Fruit fly (Drosophila melanogaster): ENCODE measurements around the gene CG32022.
A peak's percentile ranks its signal among the peaks of the same experiment; 100 is the strongest.

Gene CG32022

dm6 chr3L:8765493-8765892 lies 44.4 kb upstream of the CG32022 start (continued):
- no peak for TF ChIP-seq chn (GFP tag; optimal IDR thresholded peaks at IDR 0.05)
- TF ChIP-seq CG8089 (GFP tag; optimal IDR thresholded peaks at IDR 0.05), result no peak
- TF ChIP-seq CG13296 (GFP tag; optimal IDR thresholded peaks at IDR 0.05), result no peak
- no peak for TF ChIP-seq chinmo (GFP tag; IDR thresholded peaks at IDR 0.05; ENCODE audit: partially characterized antibody)
- peak; percentile 67 for TF ChIP-seq ap (GFP tag; IDR thresholded peaks at IDR 0.05)
- no peak for TF ChIP-seq Dad (GFP tag; optimal IDR thresholded peaks at IDR 0.05)
- TF ChIP-seq Meics (GFP tag; optimal IDR thresholded peaks at IDR 0.05), result no peak
- TF ChIP-seq Poxn (GFP tag; IDR thresholded peaks at IDR 0.05), result no peak
- TF ChIP-seq CG1024 (GFP tag; IDR thresholded peaks at IDR 0.05), result peak; percentile 62
- TF ChIP-seq CG32532 (GFP tag; IDR thresholded peaks at IDR 0.05), result 0 out of 2 replicates have a peak, but pooled peaks have one; percentile 4
- no peak for TF ChIP-seq CG9437 (GFP tag; optimal IDR thresholded peaks at IDR 0.05)
- 0 out of 2 replicates have a peak, but pooled peaks have one; percentile 4 for TF ChIP-seq CG4360 (GFP tag; IDR thresholded peaks at IDR 0.05)
- TF ChIP-seq BEAF-32 (GFP tag; optimal IDR thresholded peaks at IDR 0.05), result no peak
- no peak for TF ChIP-seq Sin3A (optimal IDR thresholded peaks at IDR 0.05)
- TF ChIP-seq en (GFP tag; optimal IDR thresholded peaks at IDR 0.05), result no peak
- TF ChIP-seq CG2129 (GFP tag; IDR thresholded peaks at IDR 0.05; ENCODE audit: partially characterized antibody), result no peak
- TF ChIP-seq ato (GFP tag; IDR thresholded peaks at IDR 0.05; ENCODE audit: partially characterized antibody), result no peak
- TF ChIP-seq kni (GFP tag; optimal IDR thresholded peaks at IDR 0.05), result no peak
- TF ChIP-seq CG14050 (GFP tag; IDR thresholded peaks at IDR 0.05), result peak; percentile 37; the same call in 2 of the 3 replicates
- no peak for TF ChIP-seq CG8290 (GFP tag; optimal IDR thresholded peaks at IDR 0.05)
- no peak for TF ChIP-seq CG8290 (tag; optimal IDR thresholded peaks at IDR 0.05)
- no peak for TF ChIP-seq CrebB (tag; optimal IDR thresholded peaks at IDR 0.05)
- TF ChIP-seq bigmax (GFP tag; optimal IDR thresholded peaks at IDR 0.05), result no peak
- peak; percentile 6 for TF ChIP-seq tgo (GFP tag; IDR thresholded peaks at IDR 0.05)
- no peak for TF ChIP-seq CG18599 (GFP tag; optimal IDR thresholded peaks at IDR 0.05)
- TF ChIP-seq CG9215 (GFP tag; IDR thresholded peaks at IDR 0.05), result no peak
- no peak for TF ChIP-seq Hey (tag; optimal IDR thresholded peaks at IDR 0.05)
- no peak for TF ChIP-seq CG6854 (GFP tag; optimal IDR thresholded peaks at IDR 0.05)
- TF ChIP-seq lov (optimal IDR thresholded peaks at IDR 0.05), result no peak
- peak; percentile 28; the same call in 2 of the 3 replicates for TF ChIP-seq lov (GFP tag; IDR thresholded peaks at IDR 0.05)
- TF ChIP-seq HHEX (GFP tag; optimal IDR thresholded peaks at IDR 0.05), result no peak
- TF ChIP-seq ftz-f1 (GFP tag; optimal IDR thresholded peaks at IDR 0.05), result no peak
- no peak for TF ChIP-seq D19B (GFP tag; optimal IDR thresholded peaks at IDR 0.05)
- TF ChIP-seq CG5245 (GFP tag; optimal IDR thresholded peaks at IDR 0.05), result no peak
- no peak; the same call in 2 of the 3 replicates for TF ChIP-seq dysf (GFP tag; IDR thresholded peaks at IDR 0.05)
- TF ChIP-seq zfh2 (GFP tag; optimal IDR thresholded peaks at IDR 0.05), result no peak
- peak; percentile 97 for TF ChIP-seq Drgx (GFP tag; IDR thresholded peaks at IDR 0.05)
- peak; percentile 74 for TF ChIP-seq H2.0 (GFP tag; IDR thresholded peaks at IDR 0.05)
- no peak for TF ChIP-seq exex (tag; optimal IDR thresholded peaks at IDR 0.05)
- no peak for TF ChIP-seq inv (GFP tag; IDR thresholded peaks at IDR 0.05; ENCODE audit: partially characterized antibody)
- TF ChIP-seq CG30020 (tag; optimal IDR thresholded peaks at IDR 0.05), result no peak
- no peak for TF ChIP-seq Dref (GFP tag; IDR thresholded peaks at IDR 0.05)
- no peak for TF ChIP-seq tap (tag; optimal IDR thresholded peaks at IDR 0.05)
- no peak for TF ChIP-seq CG6765 (GFP tag; optimal IDR thresholded peaks at IDR 0.05)
- TF ChIP-seq klu (GFP tag; IDR thresholded peaks at IDR 0.05), result no peak
- no peak for TF ChIP-seq lilli (GFP tag; optimal IDR thresholded peaks at IDR 0.05)
- TF ChIP-seq sc (optimal IDR thresholded peaks at IDR 0.05), result no peak
- TF ChIP-seq sc (GFP tag; optimal IDR thresholded peaks at IDR 0.05), result no peak
- TF ChIP-seq ase (GFP tag; IDR thresholded peaks at IDR 0.05), result peak; percentile 31; the same call in 2 of the 3 replicates
- no peak for TF ChIP-seq crp (GFP tag; optimal IDR thresholded peaks at IDR 0.05)
- no peak for TF ChIP-seq Pdp1 (GFP tag; optimal IDR thresholded peaks at IDR 0.05)
- no peak for TF ChIP-seq pb (GFP tag; optimal IDR thresholded peaks at IDR 0.05)
- no peak for TF ChIP-seq CG2116 (GFP tag; optimal IDR thresholded peaks at IDR 0.05)
